Fruit fly (Drosophila melanogaster) whole organism, wandering third instar larva: ENCODE data around the gene CG33288.

Source experiments
- Jra ChIP-seq: sonication (Bioruptor generic); optimal IDR thresholded peaks from 2 replicates; lab custom pipeline; 2016; ENCODE audit warnings: missing biosample characterization, missing genetic modification characterization

The CG33288 gene

DNA sequence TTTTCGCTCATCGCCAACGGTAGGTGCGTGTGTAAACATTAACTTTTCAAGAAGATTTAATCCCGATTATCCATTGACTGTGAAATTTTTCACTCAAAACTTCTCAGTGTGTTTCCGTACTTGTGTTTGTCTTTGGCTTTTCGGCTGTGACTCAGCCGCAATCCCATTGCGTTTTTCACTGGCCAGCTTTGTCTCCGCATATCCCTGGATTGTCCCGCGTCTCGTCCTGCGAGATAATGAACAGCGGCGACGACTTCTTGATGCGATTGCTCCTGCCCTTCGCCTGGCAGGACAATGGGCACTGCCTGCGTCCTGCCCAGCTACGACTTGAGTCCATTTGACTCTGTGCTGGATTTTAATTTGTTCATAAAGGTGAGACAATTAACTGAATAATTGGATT lies 54.5 kb downstream of the CG33288 start:
- TF ChIP-seq Jra (GFP tag; lab: Kevin White, UChicago) = no peak
